Fruit fly (Drosophila melanogaster): ENCODE measurements around the gene CG45690.

dm6 chr2L:10614660-10615479, 43.2 kb upstream of the CG45690 start:
- TF ChIP-seq CG17806 (tag; optimal IDR thresholded peaks at IDR 0.05) (peak; percentile 39), rn (GFP tag; IDR thresholded peaks at IDR 0.05) (no peak), D1 (tag; optimal IDR thresholded peaks at IDR 0.05) (no peak), fd96Ca (GFP tag; IDR thresholded peaks at IDR 0.05) (no peak), CG32121 (GFP tag; IDR thresholded peaks at IDR 0.05) (no peak), CG15710 (tag; optimal IDR thresholded peaks at IDR 0.05) (peak; percentile 32), CG8159 (tag; optimal IDR thresholded peaks at IDR 0.05) (peak; percentile 38), gl (tag; optimal IDR thresholded peaks at IDR 0.05) (no peak), CG12605 (GFP tag; IDR thresholded peaks at IDR 0.05) (no peak), Ets98B (GFP tag; IDR thresholded peaks at IDR 0.05) (no peak), CG13204 (GFP tag; optimal IDR thresholded peaks at IDR 0.05) (no peak), Pif1A (GFP tag; optimal IDR thresholded peaks at IDR 0.05) (no peak), CG4496 (GFP tag; IDR thresholded peaks at IDR 0.05) (0 out of 3 replicates have a peak, but pooled peaks have one; percentile 34), EcR (GFP tag; optimal IDR thresholded peaks at IDR 0.05) (no peak)

Measured in whole organism, pupa.